Worm (Caenorhabditis elegans) whole organism, early embryonic: ENCODE measurements around the gene dcaf-1.

Experiments
- ama-1 ChIP-seq: fragments of 150-350 bp; optimal IDR thresholded peaks from 2 replicates; lab custom pipeline; 2014
- hnd-1 ChIP-seq: sonication (generic microtip); optimal IDR thresholded peaks from 2 replicates; lab custom pipeline; 2016; ENCODE audit warnings: missing genetic modification characterization, missing compliant biosample characterization

DNA sequence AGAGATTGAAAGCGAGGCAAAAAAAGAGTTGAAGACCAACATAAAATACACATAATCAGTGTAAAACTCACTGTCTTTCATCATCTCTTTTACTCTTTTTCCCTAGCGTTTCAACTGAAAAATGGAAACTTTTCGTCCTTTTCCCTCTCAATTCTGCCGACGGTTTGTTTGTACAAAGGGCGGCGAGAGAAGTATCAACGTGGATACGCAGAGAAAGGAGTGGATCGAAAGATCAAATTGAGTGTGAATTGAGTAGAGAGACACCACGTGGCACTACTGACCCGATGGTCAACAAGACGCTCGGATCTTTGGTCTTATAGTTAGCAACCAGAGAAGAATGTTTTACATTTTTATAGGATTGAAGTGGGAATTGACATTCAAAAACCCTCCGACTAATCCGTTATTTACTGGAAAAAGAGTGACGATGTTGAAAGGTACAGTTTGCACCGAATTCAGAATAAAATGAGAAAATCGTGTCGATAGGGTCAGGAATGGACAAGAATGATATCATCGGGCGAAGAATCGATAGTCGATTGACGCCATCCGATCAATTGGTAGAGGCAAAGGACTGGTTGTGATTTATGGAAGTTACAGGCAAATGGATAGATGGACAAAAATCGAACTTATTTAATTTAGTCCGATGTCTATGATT is 35.4 kb downstream of the dcaf-1 start:
- no peak for TF ChIP-seq ama-1 (lab: Kevin White, UChicago)
- no peak for TF ChIP-seq hnd-1
